Fruit fly (Drosophila melanogaster) whole organism, embryonic: ENCODE results near the gene CG31793.
A peak's percentile ranks its signal among the peaks of the same experiment; 100 is the strongest.

ENCODE experiments used
- ATbp ChIP-seq: fragments of 200-800 bp; sonication (Bioruptor generic); optimal IDR thresholded peaks from 2 replicates; lab custom pipeline; 2017; ENCODE audit warnings: missing biosample characterization, mild to moderate bottlenecking, missing genetic modification characterization, missing genetic modification reagents
- CG11723 ChIP-seq: fragments of 200-800 bp; sonication (Bioruptor generic); optimal IDR thresholded peaks from 2 replicates; lab custom pipeline; 2017; ENCODE audit warnings: missing biosample characterization, mild to moderate bottlenecking, missing genetic modification characterization
- CG12391 ChIP-seq: fragments of 200-800 bp; sonication (Bioruptor generic); optimal IDR thresholded peaks from 3 replicates; lab custom pipeline; 2018; ENCODE audit warnings: missing biosample characterization, mild to moderate bottlenecking, missing genetic modification characterization, moderate library complexity
- CG15011 ChIP-seq: fragments of 200-800 bp; sonication (Bioruptor generic); optimal IDR thresholded peaks from 3 replicates; lab custom pipeline; 2018; ENCODE audit warnings: missing biosample characterization, mild to moderate bottlenecking, missing genetic modification characterization
- CG15696 ChIP-seq: fragments of 200-800 bp; sonication (Bioruptor generic); optimal IDR thresholded peaks from 2 replicates; lab custom pipeline; 2019; ENCODE audit warnings: missing biosample characterization, mild to moderate bottlenecking, missing genetic modification characterization, moderate library complexity
- CG17359 ChIP-seq: fragments of 200-800 bp; sonication (Bioruptor generic); optimal IDR thresholded peaks from 3 replicates; lab custom pipeline; 2018; ENCODE audit warnings: missing biosample characterization, mild to moderate bottlenecking, missing genetic modification characterization, moderate library complexity
- CG3163 ChIP-seq: fragments of 200-800 bp; sonication (Bioruptor generic); optimal IDR thresholded peaks from 3 replicates; lab custom pipeline; 2016; ENCODE audit warnings: missing biosample characterization, missing genetic modification characterization
- CG42726 ChIP-seq: fragments of 200-800 bp; sonication (Bioruptor generic); IDR thresholded peaks from 2 replicates; pipeline ENCODE4 v1.3.6; 2022; ENCODE audit warnings: missing biosample characterization, missing genetic modification characterization; ENCODE audit not compliant: partially characterized antibody
- CG4282 ChIP-seq: fragments of 200-800 bp; sonication (Bioruptor generic); optimal IDR thresholded peaks from 2 replicates; lab custom pipeline; 2016; ENCODE audit warnings: missing biosample characterization, missing genetic modification characterization
- CG4328 ChIP-seq: fragments of 200-800 bp; sonication (Bioruptor generic); optimal IDR thresholded peaks from 3 replicates; lab custom pipeline; 2017; ENCODE audit warnings: missing biosample characterization, missing genetic modification reagents, missing genetic modification characterization
- CG4730 ChIP-seq: fragments of 200-800 bp; sonication (Bioruptor generic); IDR thresholded peaks from 2 replicates; pipeline ENCODE4 v1.3.6; 2022; ENCODE audit warnings: missing biosample characterization, missing genetic modification characterization
- CG5180 ChIP-seq: fragments of 200-800 bp; sonication (Bioruptor generic); optimal IDR thresholded peaks from 3 replicates; lab custom pipeline; 2017; ENCODE audit warnings: missing biosample characterization, missing genetic modification characterization, mild to moderate bottlenecking, moderate library complexity, missing genetic modification reagents
- CG6654 ChIP-seq: fragments of 200-800 bp; sonication (Bioruptor generic); optimal IDR thresholded peaks from 2 replicates; lab custom pipeline; 2017; ENCODE audit warnings: missing biosample characterization, mild to moderate bottlenecking, missing genetic modification characterization
- CG6765 ChIP-seq: fragments of 200-800 bp; sonication (Bioruptor generic); optimal IDR thresholded peaks from 3 replicates; lab custom pipeline; 2017; ENCODE audit warnings: missing biosample characterization, mild to moderate bottlenecking, missing genetic modification characterization
- CG7271 ChIP-seq: fragments of 200-800 bp; sonication (Bioruptor generic); optimal IDR thresholded peaks from 2 replicates; lab custom pipeline; 2018; ENCODE audit warnings: missing biosample characterization, mild to moderate bottlenecking, missing genetic modification characterization, moderate library complexity
- CG7357 ChIP-seq: fragments of 200-800 bp; sonication (Bioruptor generic); IDR thresholded peaks from 3 replicates; pipeline ENCODE4 v1.3.6; 2022; ENCODE audit warnings: missing biosample characterization, missing genetic modification characterization
- CG7556 ChIP-seq: fragments of 200-800 bp; sonication (Bioruptor generic); optimal IDR thresholded peaks from 2 replicates; lab custom pipeline; 2017; ENCODE audit warnings: missing biosample characterization, mild to moderate bottlenecking, missing genetic modification characterization
- CG7786 ChIP-seq: fragments of 200-800 bp; sonication (Bioruptor generic); optimal IDR thresholded peaks from 2 replicates; lab custom pipeline; 2016; ENCODE audit warnings: missing biosample characterization, missing genetic modification characterization
- CG8765 ChIP-seq: fragments of 200-800 bp; sonication (Bioruptor generic); IDR thresholded peaks from 2 replicates; pipeline ENCODE4 v1.3.6; 2022; ENCODE audit warnings: missing biosample characterization, missing genetic modification characterization
- CG8944 ChIP-seq: fragments of 200-800 bp; sonication (Bioruptor generic); optimal IDR thresholded peaks from 3 replicates; lab custom pipeline; 2016; ENCODE audit warnings: missing biosample characterization, missing genetic modification characterization
- CTCF ChIP-seq: fragments of 200-800 bp; sonication (Bioruptor generic); optimal IDR thresholded peaks from 2 replicates; lab custom pipeline; 2017; ENCODE audit warnings: missing biosample characterization, mild to moderate bottlenecking, missing genetic modification characterization, moderate library complexity
- Chrac-16 ChIP-seq: fragments of 200-800 bp; sonication (Bioruptor generic); optimal IDR thresholded peaks from 3 replicates; lab custom pipeline; 2016; ENCODE audit warnings: missing biosample characterization, missing genetic modification characterization
- Deaf1 ChIP-seq: fragments of 200-800 bp; optimal IDR thresholded peaks from 3 replicates; lab custom pipeline; 2019; ENCODE audit warnings: missing biosample characterization, mild to moderate bottlenecking, missing genetic modification characterization, moderate library complexity
- ERR ChIP-seq: fragments of 200-800 bp; sonication (Bioruptor generic); optimal IDR thresholded peaks from 2 replicates; lab custom pipeline; 2016; ENCODE audit warnings: missing biosample characterization, missing genetic modification characterization
- H15 ChIP-seq: fragments of 200-800 bp; sonication (Bioruptor generic); IDR thresholded peaks from 3 replicates; pipeline ENCODE4 v1.3.6; 2022; ENCODE audit warnings: missing biosample characterization, missing genetic modification characterization
- Hand ChIP-seq: fragments of 200-800 bp; sonication (Bioruptor generic); optimal IDR thresholded peaks from 2 replicates; lab custom pipeline; 2017; ENCODE audit warnings: mild to moderate bottlenecking, missing biosample characterization, missing genetic modification reagents, missing genetic modification characterization
- Jarid2 ChIP-seq: fragments of 200-800 bp; sonication (Bioruptor generic); optimal IDR thresholded peaks from 3 replicates; lab custom pipeline; 2017; ENCODE audit warnings: mild to moderate bottlenecking, missing biosample characterization, missing genetic modification reagents, missing genetic modification characterization
- Kr ChIP-seq: fragments of 200-800 bp; sonication (Bioruptor generic); optimal IDR thresholded peaks from 2 replicates; lab custom pipeline; 2017; ENCODE audit warnings: missing biosample characterization, mild to moderate bottlenecking, missing genetic modification characterization
- Opbp ChIP-seq: fragments of 200-800 bp; sonication (Bioruptor generic); IDR thresholded peaks from 3 replicates; pipeline ENCODE4 v1.3.6; 2022; ENCODE audit warnings: missing biosample characterization, missing genetic modification characterization; ENCODE audit not compliant: partially characterized antibody
- Optix ChIP-seq: fragments of 200-800 bp; sonication (Bioruptor generic); IDR thresholded peaks from 3 replicates; pipeline ENCODE4 v1.3.6; 2022; ENCODE audit warnings: missing biosample characterization, missing genetic modification characterization
- Spps ChIP-seq: fragments of 200-800 bp; sonication (Bioruptor generic); optimal IDR thresholded peaks from 2 replicates; lab custom pipeline; 2018; ENCODE audit warnings: missing biosample characterization, mild to moderate bottlenecking, missing genetic modification characterization
- ap ChIP-seq: fragments of 200-800 bp; sonication (Bioruptor generic); IDR thresholded peaks from 2 replicates; pipeline ENCODE4 v1.3.6; 2022; ENCODE audit warnings: missing biosample characterization, missing genetic modification characterization
- bigmax ChIP-seq: fragments of 200-800 bp; sonication (Bioruptor generic); optimal IDR thresholded peaks from 2 replicates; lab custom pipeline; 2018; ENCODE audit warnings: missing biosample characterization, mild to moderate bottlenecking, missing genetic modification characterization
- cg ChIP-seq: fragments of 200-800 bp; sonication (Bioruptor generic); optimal IDR thresholded peaks from 3 replicates; lab custom pipeline; 2019; ENCODE audit warnings: missing biosample characterization, mild to moderate bottlenecking, missing genetic modification characterization, moderate library complexity
- chinmo ChIP-seq: fragments of 200-800 bp; sonication (Bioruptor generic); IDR thresholded peaks from 4 replicates; pipeline ENCODE4 v1.3.6; 2022; ENCODE audit warnings: missing biosample characterization, missing genetic modification characterization; ENCODE audit not compliant: partially characterized antibody
- corto ChIP-seq: fragments of 200-800 bp; sonication (Bioruptor generic); optimal IDR thresholded peaks from 2 replicates; lab custom pipeline; 2016; ENCODE audit warnings: missing biosample characterization, mild to moderate bottlenecking, missing genetic modification characterization, moderate library complexity
- hkb ChIP-seq, 2 experiments: fragments of 200-800 bp in 1 of 2; fragments of >200 bp in 1 of 2; sonication (Bioruptor generic) in 1 of 2; IDR thresholded peaks in 1 of 2; optimal IDR thresholded peaks in 1 of 2; 2 replicates each; pipeline versions ENCODE4 v1.3.6 to Lab custom; 2017 to 2022; ENCODE audit warnings: missing biosample characterization in 1 of 2, missing genetic modification characterization in 1 of 2
- jing ChIP-seq: fragments of 200-800 bp; sonication (Bioruptor generic); optimal IDR thresholded peaks from 2 replicates; lab custom pipeline; 2018; ENCODE audit warnings: missing biosample characterization, mild to moderate bottlenecking, missing genetic modification characterization
- lilli ChIP-seq: fragments of 200-800 bp; sonication (Bioruptor generic); optimal IDR thresholded peaks from 3 replicates; lab custom pipeline; 2016; ENCODE audit warnings: missing biosample characterization, missing genetic modification characterization
- lola ChIP-seq, 3 experiments: fragments of >200 bp in 2 of 3; fragments of 200-800 bp in 1 of 3; sonication (Bioruptor generic) in 1 of 3; optimal IDR thresholded peaks; 2 replicates each; lab custom pipeline; 2017 to 2019; ENCODE audit warnings: missing biosample characterization in 3 of 3, missing genetic modification characterization in 3 of 3, mild to moderate bottlenecking in 1 of 3, moderate library complexity in 1 of 3
- pan ChIP-seq, 4 experiments: fragments of >200 bp in 3 of 4; fragments of 200-800 bp in 1 of 4; sonication (Bioruptor generic) in 1 of 4; optimal IDR thresholded peaks in 3 of 4; IDR thresholded peaks in 1 of 4; 2 replicates each; pipeline versions ENCODE4 v1.3.6 to Lab custom; 2017 to 2022; ENCODE audit warnings: missing biosample characterization in 2 of 4, missing genetic modification characterization in 2 of 4, mixed read lengths in 1 of 4
- pzg ChIP-seq: fragments of 200-800 bp; sonication (Bioruptor generic); optimal IDR thresholded peaks from 3 replicates; lab custom pipeline; 2018; ENCODE audit warnings: missing biosample characterization, mild to moderate bottlenecking, missing genetic modification characterization, moderate library complexity
- repo ChIP-seq: fragments of 200-800 bp; sonication (Bioruptor generic); optimal IDR thresholded peaks from 2 replicates; lab custom pipeline; 2016; ENCODE audit warnings: missing biosample characterization, missing genetic modification characterization
- so ChIP-seq: fragments of 200-800 bp; sonication (Bioruptor generic); IDR thresholded peaks from 3 replicates; pipeline ENCODE4 v1.3.6; 2022; ENCODE audit warnings: missing biosample characterization, missing genetic modification characterization
- sr ChIP-seq: fragments of 200-800 bp; sonication (Bioruptor generic); IDR thresholded peaks from 3 replicates; pipeline ENCODE4 v1.3.6; 2022; ENCODE audit warnings: missing biosample characterization, missing genetic modification characterization
- tin ChIP-seq: fragments of 200-800 bp; sonication (Bioruptor generic); optimal IDR thresholded peaks from 3 replicates; lab custom pipeline; 2016; ENCODE audit warnings: missing biosample characterization, missing genetic modification characterization
- tio ChIP-seq: fragments of 200-800 bp; sonication (Bioruptor generic); optimal IDR thresholded peaks from 2 replicates; lab custom pipeline; 2017; ENCODE audit warnings: missing biosample characterization, missing genetic modification characterization, inconsistent platforms
- unpg ChIP-seq: fragments of 200-800 bp; sonication (Bioruptor generic); optimal IDR thresholded peaks from 3 replicates; lab custom pipeline; 2018; ENCODE audit warnings: missing biosample characterization, mild to moderate bottlenecking, missing genetic modification characterization, moderate library complexity

CG31793 gene

DNA sequence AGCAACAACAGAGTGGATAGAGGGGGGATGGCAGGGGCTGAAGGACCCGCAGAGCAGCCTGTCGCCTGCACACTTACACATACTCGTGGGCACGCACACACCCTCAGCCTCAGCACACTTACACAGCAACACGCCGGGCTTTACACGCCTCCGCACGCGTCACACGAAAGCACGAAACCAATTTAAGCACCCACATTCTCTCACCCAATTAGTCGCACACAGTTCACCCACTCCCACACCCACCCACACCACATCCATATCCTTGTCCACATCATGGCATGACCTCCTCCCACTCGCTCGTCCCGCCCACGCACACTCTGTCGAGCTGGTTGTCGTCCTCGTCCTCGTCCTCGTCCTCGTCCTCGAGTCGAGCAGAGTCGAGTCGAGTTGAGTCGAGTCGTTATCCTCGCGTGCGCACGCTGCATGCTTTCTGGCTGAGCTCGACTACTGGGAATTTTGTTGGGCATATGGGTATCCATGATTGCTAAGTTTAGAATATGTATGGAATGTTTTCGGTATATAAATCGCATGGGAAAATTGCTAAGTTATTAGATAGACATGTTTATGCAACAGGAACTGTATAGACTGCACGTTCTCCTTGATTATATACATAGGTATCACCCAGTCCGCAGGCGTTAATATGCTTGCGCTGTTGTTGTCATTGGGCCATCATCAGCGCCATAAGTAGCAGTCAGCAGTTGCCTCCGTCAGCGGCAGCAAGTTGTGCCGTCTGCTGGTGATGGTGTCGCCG, 8.9 kb downstream of the CG31793 start (continued):
- TF ChIP-seq CG15696 (tag; lab: Kevin White, UChicago) (no peak), corto (GFP tag; lab: Kevin White, UChicago) (peak; percentile 45), ERR (GFP tag; lab: Kevin White, UChicago) (peak; percentile 67), CG5180 (GFP tag; lab: Kevin White, UChicago) (peak; percentile 65), CG7357 (GFP tag; lab: Robert Waterston, UW) (peak; percentile 76), H15 (GFP tag; lab: Robert Waterston, UW) (peak; percentile 85), Deaf1 (tag; lab: Kevin White, UChicago) (peak; percentile 81), CG4282 (no peak), tin (GFP tag; lab: Kevin White, UChicago) (peak; percentile 69), Opbp (GFP tag; lab: Robert Waterston, UW) (no peak), ap (GFP tag; lab: Robert Waterston, UW) (peak; percentile 72), sr (GFP tag; lab: Robert Waterston, UW) (no peak), ATbp (GFP tag; lab: Kevin White, UChicago) (peak; percentile 78), bigmax (GFP tag; lab: Kevin White, UChicago) (no peak), CG7786 (GFP tag; lab: Kevin White, UChicago) (peak; percentile 85), so (GFP tag; lab: Robert Waterston, UW) (peak; percentile 71; the same call in 2 of the 3 replicates), Jarid2 (GFP tag; lab: Kevin White, UChicago) (peak; percentile 28), CG12391 (tag; lab: Kevin White, UChicago) (peak; percentile 81), CG3163 (GFP tag; lab: Kevin White, UChicago) (peak; percentile 44), unpg (GFP tag; lab: Kevin White, UChicago) (peak; percentile 74), CG6765 (peak; percentile 8), CG17359 (tag; lab: Kevin White, UChicago) (peak; percentile 82), pan (optimal IDR thresholded peaks at IDR 0.05; lab: Kevin White, UChicago) (no peak), pan (GFP tag; optimal IDR thresholded peaks at IDR 0.05 in 1 of 2, IDR thresholded peaks at IDR 0.05 in 1 of 2) (peak in 1 of 2 experiments; percentile 89), CG11723 (GFP tag; lab: Kevin White, UChicago) (peak; percentile 50), CG8765 (GFP tag; lab: Robert Waterston, UW) (peak; percentile 27; the same call in 1 of the 2 replicates), jing (GFP tag; lab: Kevin White, UChicago) (peak; percentile 64), CG7556 (GFP tag; lab: Kevin White, UChicago) (peak; percentile 91), CG15011 (GFP tag; lab: Kevin White, UChicago) (peak; percentile 71), CTCF (GFP tag; lab: Kevin White, UChicago) (no peak), CG6654 (GFP tag; lab: Kevin White, UChicago) (peak; percentile 16), CG7271 (tag; lab: Kevin White, UChicago) (no peak), Hand (GFP tag; lab: Kevin White, UChicago) (peak; percentile 88), chinmo (GFP tag; lab: Robert Waterston, UW) (no peak), Kr (GFP tag; lab: Kevin White, UChicago) (no peak), lilli (GFP tag; lab: Kevin White, UChicago) (peak; percentile 90), repo (peak; percentile 57), Optix (GFP tag; lab: Robert Waterston, UW) (peak; percentile 88), pzg (GFP tag; lab: Kevin White, UChicago) (no peak), Chrac-16 (peak; percentile 63), CG42726 (no peak), CG4328 (GFP tag; lab: Kevin White, UChicago) (no peak), cg (peak; percentile 27), hkb (optimal IDR thresholded peaks at IDR 0.05; lab: Kevin White, UChicago) (no peak), hkb (GFP tag; IDR thresholded peaks at IDR 0.05; lab: Robert Waterston, UW) (peak; percentile 81), CG4730 (peak; percentile 81), lola (GFP tag; optimal IDR thresholded peaks at IDR 0.05; lab: Kevin White, UChicago) (peak in 1 of 3 experiments; percentile 43), tio (GFP tag; lab: Kevin White, UChicago) (peak; percentile 66), CG8944 (GFP tag; lab: Kevin White, UChicago) (peak; percentile 81), Spps (tag; lab: Kevin White, UChicago) (peak; percentile 6)
